Worm (Caenorhabditis elegans) whole organism, mixed stage, embryonic: ENCODE results near the gene srz-78.

Experiments
- M03D4.4 ChIP-seq: sonication (generic microtip); optimal IDR thresholded peaks from 2 replicates; lab custom pipeline; 2017; ENCODE audit warnings: mild to moderate bottlenecking, missing genetic modification characterization, missing compliant biosample characterization
- bed-3 ChIP-seq: fragments of 200-800 bp; sonication (Bioruptor generic); optimal IDR thresholded peaks from 3 replicates; lab custom pipeline; 2018; ENCODE audit warnings: mild to moderate bottlenecking, missing genetic modification characterization, moderate library complexity, missing compliant biosample characterization
- blmp-1 ChIP-seq: fragments of 150-350 bp; optimal IDR thresholded peaks from 2 replicates; lab custom pipeline; 2014; ENCODE audit warnings: missing biosample characterization, missing genetic modification characterization
- ceh-39 ChIP-seq: fragments of 150-350 bp; optimal IDR thresholded peaks from 2 replicates; lab custom pipeline; 2014; ENCODE audit warnings: missing biosample characterization, missing genetic modification characterization
- ceh-43 ChIP-seq: fragments of 200-800 bp; sonication (Bioruptor generic); optimal IDR thresholded peaks from 2 replicates; lab custom pipeline; 2018; ENCODE audit warnings: mild to moderate bottlenecking, missing genetic modification characterization, moderate library complexity, missing compliant biosample characterization
- ceh-83 ChIP-seq: fragments of 200-800 bp; sonication (Bioruptor generic); optimal IDR thresholded peaks from 2 replicates; lab custom pipeline; 2018; ENCODE audit warnings: mild to moderate bottlenecking, missing genetic modification characterization, missing compliant biosample characterization
- ces-1 ChIP-seq: fragments of 150-350 bp; optimal IDR thresholded peaks from 2 replicates; lab custom pipeline; 2014; ENCODE audit warnings: missing biosample characterization, missing genetic modification reagents, missing genetic modification characterization
- cnd-1 ChIP-seq: fragments of 200-800 bp; sonication (Bioruptor generic); optimal IDR thresholded peaks from 2 replicates; lab custom pipeline; 2018; ENCODE audit warnings: mild to moderate bottlenecking, missing genetic modification characterization, missing compliant biosample characterization
- drap-1 ChIP-seq: fragments of 200-800 bp; sonication (Bioruptor generic); optimal IDR thresholded peaks from 3 replicates; lab custom pipeline; 2018; ENCODE audit warnings: mild to moderate bottlenecking, missing genetic modification characterization, missing compliant biosample characterization
- elt-1 ChIP-seq: sonication (generic microtip); optimal IDR thresholded peaks from 2 replicates; lab custom pipeline; 2017; ENCODE audit warnings: missing genetic modification characterization, mild to moderate bottlenecking, missing compliant biosample characterization, antibody characterized with exemption, moderate library complexity, borderline replicate concordance; ENCODE audit not compliant: insufficient read depth
- elt-3 ChIP-seq: fragments of 150-350 bp; optimal IDR thresholded peaks from 2 replicates; lab custom pipeline; 2014; ENCODE audit warnings: missing biosample characterization, missing genetic modification characterization
- flh-1 ChIP-seq: fragments of 200-800 bp; sonication (Bioruptor generic); optimal IDR thresholded peaks from 2 replicates; lab custom pipeline; 2018; ENCODE audit warnings: mild to moderate bottlenecking, missing genetic modification characterization, moderate library complexity, missing compliant biosample characterization
- ham-2 ChIP-seq: fragments of 200-800 bp; sonication (Bioruptor generic); optimal IDR thresholded peaks from 2 replicates; lab custom pipeline; 2018; ENCODE audit warnings: mild to moderate bottlenecking, missing genetic modification characterization, missing compliant biosample characterization
- hlh-1 ChIP-seq: fragments of 150-350 bp; optimal IDR thresholded peaks from 2 replicates; lab custom pipeline; 2014; ENCODE audit warnings: missing biosample characterization, missing genetic modification reagents, missing genetic modification characterization
- lin-13 ChIP-seq: fragments of 150-350 bp; optimal IDR thresholded peaks from 2 replicates; lab custom pipeline; 2014; ENCODE audit warnings: missing biosample characterization, missing genetic modification characterization
- lin-32 ChIP-seq: fragments of 200-800 bp; sonication (Bioruptor generic); optimal IDR thresholded peaks from 2 replicates; lab custom pipeline; 2018; ENCODE audit warnings: mild to moderate bottlenecking, missing genetic modification characterization, missing compliant biosample characterization
- lsy-2 ChIP-seq: fragments of 150-350 bp; optimal IDR thresholded peaks from 2 replicates; lab custom pipeline; 2014; ENCODE audit warnings: missing biosample characterization, missing genetic modification characterization
- mab-5 ChIP-seq: fragments of 150-350 bp; optimal IDR thresholded peaks from 2 replicates; lab custom pipeline; 2014; ENCODE audit warnings: missing biosample characterization, missing genetic modification characterization
- mep-1 ChIP-seq: fragments of 150-350 bp; optimal IDR thresholded peaks from 2 replicates; lab custom pipeline; 2017; ENCODE audit warnings: missing biosample characterization, missing genetic modification reagents, missing genetic modification characterization, inconsistent platforms
- mls-2 ChIP-seq: sonication (generic microtip); optimal IDR thresholded peaks from 2 replicates; lab custom pipeline; 2016; ENCODE audit warnings: mild to moderate bottlenecking, missing genetic modification characterization, moderate library complexity, missing compliant biosample characterization
- nhr-12 ChIP-seq: fragments of 150-350 bp; optimal IDR thresholded peaks from 2 replicates; lab custom pipeline; 2014; ENCODE audit warnings: missing biosample characterization, missing genetic modification characterization
- nhr-2 ChIP-seq: fragments of 150-350 bp; optimal IDR thresholded peaks from 2 replicates; lab custom pipeline; 2014; ENCODE audit warnings: missing biosample characterization, missing genetic modification characterization
- nhr-237 ChIP-seq: fragments of 150-350 bp; optimal IDR thresholded peaks from 2 replicates; lab custom pipeline; 2014; ENCODE audit warnings: missing biosample characterization, missing genetic modification characterization
- nhr-28 ChIP-seq: fragments of 150-350 bp; optimal IDR thresholded peaks from 2 replicates; lab custom pipeline; 2014; ENCODE audit warnings: missing biosample characterization, missing genetic modification characterization
- nhr-76 ChIP-seq: sonication (generic microtip); optimal IDR thresholded peaks from 2 replicates; lab custom pipeline; 2017; ENCODE audit warnings: missing biosample characterization, missing genetic modification characterization
- pha-4 ChIP-seq: fragments of 150-350 bp; optimal IDR thresholded peaks from 2 replicates; lab custom pipeline; 2018; ENCODE audit warnings: missing biosample characterization, missing genetic modification reagents, missing genetic modification characterization
- sem-2 ChIP-seq: fragments of 200-800 bp; sonication (Bioruptor generic); optimal IDR thresholded peaks from 2 replicates; lab custom pipeline; 2018; ENCODE audit warnings: mild to moderate bottlenecking, missing genetic modification characterization, missing compliant biosample characterization
- snpc-4 ChIP-seq: fragments of 150-350 bp; optimal IDR thresholded peaks from 2 replicates; lab custom pipeline; 2014; ENCODE audit warnings: missing biosample characterization, missing genetic modification characterization
- sptf-1 ChIP-seq: sonication (generic microtip); optimal IDR thresholded peaks from 2 replicates; lab custom pipeline; 2017; ENCODE audit warnings: mild to moderate bottlenecking, missing genetic modification characterization, moderate library complexity, missing compliant biosample characterization
- tbx-8 ChIP-seq: fragments of 200-800 bp; sonication (Bioruptor generic); optimal IDR thresholded peaks from 2 replicates; lab custom pipeline; 2018; ENCODE audit warnings: mild to moderate bottlenecking, missing genetic modification characterization, moderate library complexity, missing compliant biosample characterization
- unc-120 ChIP-seq: sonication (generic microtip); optimal IDR thresholded peaks from 2 replicates; lab custom pipeline; 2017; ENCODE audit warnings: missing genetic modification characterization, missing compliant biosample characterization; ENCODE audit not compliant: poor library complexity, severe bottlenecking
- unc-39 ChIP-seq: fragments of 150-350 bp; optimal IDR thresholded peaks from 2 replicates; lab custom pipeline; 2014; ENCODE audit warnings: missing biosample characterization, missing genetic modification characterization
- unc-62 ChIP-seq: fragments of 150-350 bp; optimal IDR thresholded peaks from 2 replicates; lab custom pipeline; 2014; ENCODE audit warnings: missing biosample characterization, missing genetic modification reagents, missing genetic modification characterization
- zip-8 ChIP-seq: fragments of 150-350 bp; optimal IDR thresholded peaks from 2 replicates; lab custom pipeline; 2014; ENCODE audit warnings: missing biosample characterization, missing genetic modification characterization
- ztf-11 ChIP-seq: fragments of 150-350 bp; optimal IDR thresholded peaks from 2 replicates; lab custom pipeline; 2014; ENCODE audit warnings: missing biosample characterization, missing genetic modification characterization

srz-78 gene

ce11 chrIV:3523419-3523818 lies 31.8 kb downstream of the srz-78 start:
- TF ChIP-seq M03D4.4: no peak
- TF ChIP-seq flh-1 (GFP tag; lab: Kevin White, UChicago): no peak
- TF ChIP-seq unc-120 (tag; lab: Kevin White, UChicago): no peak

ce11 chrIV:3524584-3525020 lies 33.0 kb downstream of the srz-78 start:
- TF ChIP-seq ham-2 (GFP tag; lab: Kevin White, UChicago) (peak; percentile 67), sptf-1 (peak; percentile 90), zip-8 (tag; lab: Kevin White, UChicago) (no peak), ceh-39 (tag; lab: Kevin White, UChicago) (no peak), nhr-28 (tag; lab: Kevin White, UChicago) (peak; percentile 5), mls-2 (peak; percentile 88), mab-5 (tag; lab: Kevin White, UChicago) (no peak), lin-13 (tag; lab: Kevin White, UChicago) (no peak), elt-1 (tag; lab: Kevin White, UChicago) (no peak), ceh-83 (GFP tag; lab: Kevin White, UChicago) (peak; percentile 83), nhr-237 (tag; lab: Kevin White, UChicago) (no peak), elt-3 (tag; lab: Kevin White, UChicago) (no peak), mep-1 (tag; lab: Kevin White, UChicago) (no peak), ztf-11 (tag; lab: Kevin White, UChicago) (no peak), ceh-43 (peak; percentile 75), bed-3 (GFP tag; lab: Kevin White, UChicago) (peak; percentile 57), sem-2 (GFP tag; lab: Kevin White, UChicago) (peak; percentile 82), nhr-76 (tag; lab: Kevin White, UChicago) (no peak), pha-4 (no peak), hlh-1 (no peak), unc-120 (tag; lab: Kevin White, UChicago) (peak; percentile 74), cnd-1 (tag; lab: Kevin White, UChicago) (peak; percentile 83), nhr-2 (no peak), M03D4.4 (peak; percentile 89), snpc-4 (no peak), lsy-2 (tag; lab: Kevin White, UChicago) (no peak), ces-1 (GFP tag; lab: Kevin White, UChicago) (no peak), unc-39 (tag; lab: Kevin White, UChicago) (peak; percentile 26), unc-62 (peak; percentile 17), blmp-1 (no peak), lin-32 (GFP tag; lab: Kevin White, UChicago) (peak; percentile 53), tbx-8 (GFP tag; lab: Kevin White, UChicago) (peak; percentile 54), drap-1 (GFP tag; lab: Kevin White, UChicago) (peak; percentile 88), flh-1 (GFP tag; lab: Kevin White, UChicago) (peak; percentile 54), nhr-12 (tag; lab: Kevin White, UChicago) (no peak)

- TF ChIP-seq tbx-8 (GFP tag; lab: Kevin White, UChicago) (no peak), nhr-237 (tag; lab: Kevin White, UChicago) (no peak), ceh-39 (tag; lab: Kevin White, UChicago) (no peak), sem-2 (GFP tag; lab: Kevin White, UChicago) (no peak), bed-3 (GFP tag; lab: Kevin White, UChicago) (no peak), sptf-1 (no peak), snpc-4 (no peak), zip-8 (tag; lab: Kevin White, UChicago) (no peak), unc-62 (no peak), lsy-2 (tag; lab: Kevin White, UChicago) (no peak), nhr-2 (no peak)
These were observed 34.7 kb downstream of the srz-78 start for ce11 chrIV:3526144-3526797.
